Worm (Caenorhabditis elegans) whole organism, L2 larva: ENCODE measurements around the gene Y37E11AR.7.

Source experiments
- R02D3.7 ChIP-seq: fragments of 150-350 bp; optimal IDR thresholded peaks from 2 replicates; lab custom pipeline; 2014; ENCODE audit warnings: missing biosample characterization, missing genetic modification characterization
- nhr-77 ChIP-seq: fragments of 150-350 bp; optimal IDR thresholded peaks from 2 replicates; lab custom pipeline; 2014; ENCODE audit warnings: missing biosample characterization, missing genetic modification characterization
- unc-39 ChIP-seq: fragments of 150-350 bp; optimal IDR thresholded peaks from 2 replicates; lab custom pipeline; 2014; ENCODE audit warnings: missing biosample characterization, missing genetic modification characterization

DNA sequence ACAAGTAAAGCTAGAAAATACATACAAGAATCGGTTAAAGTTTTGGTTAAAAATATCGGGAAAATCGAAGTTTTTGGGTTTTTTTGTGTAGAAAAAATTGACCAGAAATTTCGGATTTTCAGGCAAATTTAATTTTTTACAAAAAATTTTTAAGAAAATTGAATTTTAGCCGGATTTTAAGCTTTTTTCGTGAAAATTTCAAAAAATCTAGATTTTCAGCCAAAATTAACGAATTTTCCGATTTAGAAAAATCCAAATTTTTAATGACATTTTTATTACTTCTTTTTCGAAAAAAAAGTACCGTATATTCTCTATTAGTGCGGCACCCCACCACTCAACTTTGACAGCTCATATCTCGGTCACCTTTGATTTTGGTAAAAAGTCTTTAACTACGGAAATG is 45.7 kb upstream of the Y37E11AR.7 start, which contains the start of gene osm-3:
- no peak for TF ChIP-seq R02D3.7
- TF ChIP-seq nhr-77 (tag; lab: Kevin White, UChicago): no peak
- no peak for TF ChIP-seq unc-39 (tag; lab: Kevin White, UChicago)
